Worm (Caenorhabditis elegans) whole organism, L2 larva: ENCODE data around the gene Y56A3A.41.

Experiments
- F13H6.1 ChIP-seq: sonication (generic microtip); optimal IDR thresholded peaks from 2 replicates; lab custom pipeline; 2016; ENCODE audit warnings: missing genetic modification characterization, missing compliant biosample characterization
- aly-2 ChIP-seq: fragments of 150-350 bp; optimal IDR thresholded peaks from 2 replicates; lab custom pipeline; 2014; ENCODE audit warnings: missing biosample characterization, missing genetic modification characterization
- ama-1 ChIP-seq: fragments of 150-350 bp; optimal IDR thresholded peaks from 2 replicates; lab custom pipeline; 2018; ENCODE audit warnings: inconsistent platforms
- ceh-82 ChIP-seq: fragments of 150-350 bp; optimal IDR thresholded peaks from 2 replicates; lab custom pipeline; 2014; ENCODE audit warnings: missing biosample characterization, missing genetic modification characterization
- egl-27 ChIP-seq: sonication (generic microtip); optimal IDR thresholded peaks from 3 replicates; lab custom pipeline; 2017; ENCODE audit warnings: missing biosample characterization, missing genetic modification reagents, missing genetic modification characterization
- fos-1 ChIP-seq: fragments of 150-350 bp; optimal IDR thresholded peaks from 2 replicates; lab custom pipeline; 2014; ENCODE audit warnings: missing biosample characterization, missing genetic modification characterization
- lin-39 ChIP-seq: fragments of 150-350 bp; optimal IDR thresholded peaks from 2 replicates; lab custom pipeline; 2014; ENCODE audit warnings: missing biosample characterization, missing genetic modification reagents, missing genetic modification characterization
- nhr-10 ChIP-seq: sonication (generic microtip); optimal IDR thresholded peaks from 2 replicates; lab custom pipeline; 2017; ENCODE audit warnings: missing biosample characterization, missing genetic modification characterization
- nhr-237 ChIP-seq: fragments of 150-350 bp; optimal IDR thresholded peaks from 2 replicates; lab custom pipeline; 2014; ENCODE audit warnings: missing biosample characterization, missing genetic modification characterization
- nhr-25 ChIP-seq: fragments of 150-350 bp; sonication (generic microtip); optimal IDR thresholded peaks from 3 replicates; lab custom pipeline; 2014; ENCODE audit warnings: missing biosample characterization, missing genetic modification characterization
- skn-1 ChIP-seq: sonication (generic microtip); optimal IDR thresholded peaks from 2 replicates; lab custom pipeline; 2017; ENCODE audit warnings: missing biosample characterization, missing genetic modification characterization
- unc-39 ChIP-seq: fragments of 150-350 bp; optimal IDR thresholded peaks from 2 replicates; lab custom pipeline; 2014; ENCODE audit warnings: missing biosample characterization, missing genetic modification characterization
- unc-62 ChIP-seq: fragments of 150-350 bp; optimal IDR thresholded peaks from 2 replicates; lab custom pipeline; 2014; ENCODE audit warnings: missing biosample characterization, missing genetic modification reagents, missing genetic modification characterization
- ztf-1 ChIP-seq: fragments of 200-800 bp; sonication (Bioruptor generic); conservative IDR thresholded peaks from 2 replicates; pipeline ENCODE4 v1.3.6; 2022; ENCODE audit warnings: missing genetic modification characterization, missing compliant biosample characterization

ce11 chrIII:11930899-11931298 is 38.1 kb upstream of the Y56A3A.41 start:
- TF ChIP-seq F13H6.1 (no peak), unc-62 (GFP tag; lab: Kevin White, UChicago) (no peak), nhr-25 (tag; lab: Kevin White, UChicago) (no peak), aly-2 (tag; lab: Kevin White, UChicago) (no peak), skn-1 (tag; lab: Kevin White, UChicago) (no peak), ceh-82 (tag; lab: Kevin White, UChicago) (no peak), ama-1 (lab: Kevin White, UChicago) (no peak), fos-1 (tag; lab: Kevin White, UChicago) (no peak), nhr-237 (no peak), egl-27 (no peak), nhr-10 (no peak), unc-39 (tag; lab: Kevin White, UChicago) (no peak), ztf-1 (GFP tag; lab: Robert Waterston, UW) (no peak), lin-39 (tag; lab: Kevin White, UChicago) (no peak)
